Fruit fly (Drosophila melanogaster): ENCODE measurements around the gene prg.

prg gene

DNA sequence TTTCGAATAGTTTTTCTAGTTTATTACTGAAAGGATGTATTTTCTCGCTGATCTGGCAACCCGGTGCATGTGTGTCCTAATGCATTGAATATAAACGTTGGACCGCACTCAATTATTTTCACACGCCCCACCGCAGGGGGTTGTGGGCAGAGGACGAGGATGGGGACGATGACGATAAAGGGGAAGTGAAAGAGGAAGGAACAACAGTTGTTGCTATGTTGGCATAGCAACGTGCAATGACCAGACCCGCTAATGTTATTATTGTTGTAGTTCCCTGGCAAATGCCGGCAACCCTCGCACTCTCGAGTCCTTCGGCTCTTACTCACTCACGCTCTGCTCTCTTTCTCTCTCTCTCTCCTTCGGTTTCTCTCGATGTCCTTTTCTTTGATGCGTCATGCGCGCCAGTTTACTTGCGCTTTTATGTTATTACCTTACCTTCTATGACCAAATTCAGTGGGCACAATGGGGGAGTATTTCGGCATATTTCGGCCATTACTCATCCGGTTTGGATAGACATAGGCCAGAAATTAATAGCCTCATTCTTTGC lies 39.6 kb upstream of the prg start:
- no peak for TF ChIP-seq ovo (GFP tag; optimal IDR thresholded peaks at IDR 0.05)
- no peak for TF ChIP-seq CG7101 (tag; optimal IDR thresholded peaks at IDR 0.05)
- no peak for TF ChIP-seq CG7045 (GFP tag; optimal IDR thresholded peaks at IDR 0.05)
- no peak for TF ChIP-seq CG1620 (GFP tag; optimal IDR thresholded peaks at IDR 0.05)
- TF ChIP-seq Crg-1 (GFP tag; optimal IDR thresholded peaks at IDR 0.05): no peak
- no peak for TF ChIP-seq CG33017 (tag; optimal IDR thresholded peaks at IDR 0.05)
- TF ChIP-seq CG12768 (GFP tag; optimal IDR thresholded peaks at IDR 0.05): no peak

DNA sequence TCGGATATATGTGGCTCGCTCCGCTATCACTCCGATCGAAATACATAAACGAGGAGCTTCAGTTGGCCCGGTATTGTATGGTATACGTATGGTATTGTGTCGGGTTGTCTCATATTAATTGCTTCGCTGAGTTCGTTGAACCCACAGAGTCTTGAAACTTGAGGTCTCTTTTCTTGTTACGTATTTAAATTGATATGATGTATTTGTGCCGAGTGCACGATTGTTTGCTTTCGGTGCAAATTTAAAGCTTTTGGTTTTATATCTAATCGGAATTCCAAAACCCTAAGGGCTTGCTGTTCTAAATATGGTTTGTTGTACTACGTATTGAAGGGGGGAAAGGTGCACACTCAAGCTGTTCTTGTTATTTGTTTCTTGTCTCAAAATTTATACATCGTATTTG lies 39.1 kb upstream of the prg start:
- TF ChIP-seq Hr96 (GFP tag; optimal IDR thresholded peaks at IDR 0.05) (no peak), kay (GFP tag; ENCODE audit: borderline replicate concordance) (peak; percentile 36), tj (GFP tag; optimal IDR thresholded peaks at IDR 0.05) (peak; percentile 77)

DNA sequence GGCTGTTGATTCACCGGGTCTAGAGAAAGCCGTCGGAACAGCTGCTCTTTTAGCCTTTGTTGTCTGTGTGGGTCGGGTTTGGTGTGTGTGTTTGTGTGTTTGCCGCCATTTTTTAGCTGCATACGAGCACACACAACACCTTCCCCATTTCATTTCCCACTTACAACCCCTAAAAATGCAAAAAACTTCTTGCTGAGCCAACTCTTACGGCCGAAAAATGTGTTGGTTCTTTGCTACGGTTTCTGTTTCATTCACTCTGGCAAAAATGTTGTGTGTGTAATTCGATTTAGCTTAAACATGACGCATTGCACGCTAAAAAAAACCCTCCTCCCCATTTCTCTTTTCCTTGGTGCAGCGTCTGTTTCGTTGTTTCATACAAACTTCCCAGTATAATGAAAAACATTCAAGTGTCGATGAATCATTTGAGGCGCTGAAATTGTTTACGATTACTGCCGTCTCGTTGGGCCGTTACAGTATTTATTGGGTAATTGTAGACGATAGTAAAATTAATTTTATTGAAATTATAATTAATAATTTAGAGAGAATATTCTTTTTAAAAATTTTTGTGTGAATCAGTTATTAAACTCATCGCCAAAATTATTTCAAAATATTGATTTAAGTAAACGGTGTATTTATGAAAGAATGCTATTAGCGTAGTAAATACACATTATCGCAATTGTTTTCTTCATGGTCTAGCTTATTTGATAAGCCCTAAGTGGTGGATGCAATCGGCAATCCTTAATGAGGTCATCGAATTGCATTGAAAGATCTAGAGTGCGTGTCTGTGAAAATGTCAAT lies 38.1 kb upstream of the prg start:
- TF ChIP-seq Crg-1 (GFP tag; optimal IDR thresholded peaks at IDR 0.05) (no peak), pad (GFP tag; optimal IDR thresholded peaks at IDR 0.05) (no peak), CG7045 (GFP tag; optimal IDR thresholded peaks at IDR 0.05) (no peak), CG14711 (tag; optimal IDR thresholded peaks at IDR 0.05) (peak; percentile 5), CG7101 (tag; optimal IDR thresholded peaks at IDR 0.05) (no peak), CG33017 (tag; optimal IDR thresholded peaks at IDR 0.05) (peak; percentile 42), Clk (GFP tag; optimal IDR thresholded peaks at IDR 0.05) (no peak), ovo (GFP tag; optimal IDR thresholded peaks at IDR 0.05) (no peak), CG1620 (GFP tag; optimal IDR thresholded peaks at IDR 0.05) (no peak), cnc (optimal IDR thresholded peaks at IDR 0.05) (no peak), Hr96 (GFP tag; optimal IDR thresholded peaks at IDR 0.05) (no peak), tj (GFP tag; optimal IDR thresholded peaks at IDR 0.05) (peak; percentile 67), toe (GFP tag; optimal IDR thresholded peaks at IDR 0.05) (no peak), kay (GFP tag; ENCODE audit: borderline replicate concordance) (peak; percentile 92), CG11617 (GFP tag; optimal IDR thresholded peaks at IDR 0.05) (no peak), bab1 (GFP tag; optimal IDR thresholded peaks at IDR 0.05) (peak; percentile 30), cic (GFP tag; optimal IDR thresholded peaks at IDR 0.05) (no peak), CG12768 (GFP tag; optimal IDR thresholded peaks at IDR 0.05) (no peak), Mnt (GFP tag; optimal IDR thresholded peaks at IDR 0.05) (no peak), CG5204 (GFP tag; optimal IDR thresholded peaks at IDR 0.05) (no peak)

DNA sequence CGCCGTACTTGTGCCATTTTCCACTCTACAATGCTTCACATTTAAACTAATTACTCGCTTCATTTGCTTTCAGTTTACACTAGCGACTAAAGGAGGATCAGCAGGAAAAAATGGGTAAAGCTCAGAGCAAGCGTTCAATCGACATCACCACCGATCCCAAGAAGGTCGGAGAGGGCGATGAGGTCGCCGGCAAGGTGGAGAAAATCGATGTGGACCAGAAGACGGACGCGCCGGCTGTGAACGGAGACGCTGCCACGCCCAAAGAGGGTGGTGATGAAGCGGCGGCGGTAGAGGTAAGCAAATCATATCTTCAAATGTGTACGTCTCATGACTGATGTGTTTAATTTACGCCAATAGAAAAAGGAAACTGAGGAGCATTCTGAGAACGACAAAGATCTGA lies 37.5 kb upstream of the prg start:
- TF ChIP-seq CG12768 (GFP tag; optimal IDR thresholded peaks at IDR 0.05) (no peak), kay (GFP tag; ENCODE audit: borderline replicate concordance) (no peak), toe (GFP tag; optimal IDR thresholded peaks at IDR 0.05) (no peak), pad (GFP tag; optimal IDR thresholded peaks at IDR 0.05) (no peak), CG5204 (GFP tag; optimal IDR thresholded peaks at IDR 0.05) (no peak), tj (GFP tag; optimal IDR thresholded peaks at IDR 0.05) (no peak)

DNA sequence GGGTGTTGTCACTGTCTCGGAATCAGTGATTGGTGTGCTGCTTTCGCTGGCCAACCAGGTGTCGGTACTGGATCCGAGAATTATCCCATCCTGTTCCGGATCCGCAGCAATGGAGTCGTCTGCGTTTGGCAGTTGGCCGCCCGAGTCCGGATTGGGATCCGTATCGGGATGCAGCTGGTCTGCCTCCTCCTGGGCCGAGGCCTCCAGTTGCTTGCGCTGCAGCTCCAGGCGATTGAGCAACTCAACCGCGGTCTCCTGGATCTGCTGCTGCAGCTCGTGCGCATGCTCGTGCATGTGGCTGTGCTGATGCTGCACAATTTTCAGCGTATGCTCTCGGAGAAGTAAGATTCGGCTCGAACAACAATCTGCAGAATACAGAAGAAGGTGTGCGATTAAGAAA lies 32.2 kb upstream of the prg start:
- TF ChIP-seq tj (GFP tag; optimal IDR thresholded peaks at IDR 0.05) (no peak), Mnt (GFP tag; optimal IDR thresholded peaks at IDR 0.05) (no peak), Clk (GFP tag; optimal IDR thresholded peaks at IDR 0.05) (no peak), ovo (GFP tag; optimal IDR thresholded peaks at IDR 0.05) (no peak), Crg-1 (GFP tag; optimal IDR thresholded peaks at IDR 0.05) (no peak), Hr96 (GFP tag; optimal IDR thresholded peaks at IDR 0.05) (no peak), CG7045 (GFP tag; optimal IDR thresholded peaks at IDR 0.05) (no peak), pad (GFP tag; optimal IDR thresholded peaks at IDR 0.05) (no peak), bab1 (GFP tag; optimal IDR thresholded peaks at IDR 0.05) (no peak), kay (GFP tag; ENCODE audit: borderline replicate concordance) (no peak), CG33017 (tag; optimal IDR thresholded peaks at IDR 0.05) (no peak)

DNA sequence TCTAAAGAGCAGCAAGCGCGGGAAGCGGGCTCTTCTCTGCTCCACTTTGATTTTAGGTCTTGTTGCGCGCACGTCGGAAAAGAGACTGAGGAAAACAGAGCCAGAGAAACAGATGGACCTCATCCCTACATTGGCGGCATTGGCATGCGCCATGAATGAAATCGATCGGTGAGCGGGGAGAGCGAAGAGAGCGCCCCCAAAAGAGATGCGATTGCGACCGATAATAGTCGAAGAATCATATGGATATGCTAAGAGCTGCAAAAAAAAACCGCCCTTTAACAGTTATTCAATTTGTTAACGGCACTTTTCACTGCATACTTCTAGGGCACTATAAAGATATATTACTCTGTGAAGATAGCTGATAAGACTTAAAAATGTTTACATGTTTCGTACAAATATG lies 30.8 kb upstream of the prg start, which contains the start of gene grk:
grk (minus strand) TSS at position 87 of the 400 bp plus-strand sequence.
- TF ChIP-seq CG33017 (tag; optimal IDR thresholded peaks at IDR 0.05) (no peak), pad (GFP tag; optimal IDR thresholded peaks at IDR 0.05) (peak; percentile 47), ovo (GFP tag; optimal IDR thresholded peaks at IDR 0.05) (peak; percentile 52)

DNA sequence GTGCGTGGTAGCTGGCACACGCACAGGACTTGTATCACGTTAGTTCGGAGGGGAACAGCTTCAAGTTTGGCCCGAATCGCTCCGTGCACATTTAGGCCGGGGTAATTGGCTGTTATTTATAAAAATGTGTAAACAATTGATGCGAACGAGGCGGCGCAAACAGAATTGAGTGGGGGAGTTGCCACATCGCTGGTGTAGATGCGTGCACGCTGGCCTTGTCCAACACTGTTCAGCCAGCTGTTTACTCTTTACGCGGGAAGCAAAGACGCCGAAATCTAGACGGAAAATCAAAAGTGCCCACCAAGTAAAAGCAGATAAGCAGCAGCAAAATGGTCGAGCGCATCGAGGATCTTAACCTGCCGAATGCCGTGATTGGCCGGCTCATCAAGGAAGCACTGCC lies 27.1 kb upstream of the prg start, which contains the start of the genes D12 and Chrac-14:
D12 (minus strand) TSS at position 190 of the 400 bp plus-strand sequence.
Chrac-14 (plus strand) TSS at position 230 of the 400 bp plus-strand sequence.
- TF ChIP-seq CG14711 (tag; optimal IDR thresholded peaks at IDR 0.05): no peak
- TF ChIP-seq Hr96 (GFP tag; optimal IDR thresholded peaks at IDR 0.05): no peak
- no peak for TF ChIP-seq cnc (optimal IDR thresholded peaks at IDR 0.05)
- TF ChIP-seq Crg-1 (GFP tag; optimal IDR thresholded peaks at IDR 0.05): peak; percentile 23
- peak; percentile 65 for TF ChIP-seq Mnt (GFP tag; optimal IDR thresholded peaks at IDR 0.05)
- TF ChIP-seq CG12768 (GFP tag; optimal IDR thresholded peaks at IDR 0.05): no peak
- TF ChIP-seq kay (GFP tag; ENCODE audit: borderline replicate concordance): no peak
- TF ChIP-seq CG7101 (tag; optimal IDR thresholded peaks at IDR 0.05): peak; percentile 24
- no peak for TF ChIP-seq CG7045 (GFP tag; optimal IDR thresholded peaks at IDR 0.05)
- TF ChIP-seq CG33017 (tag; optimal IDR thresholded peaks at IDR 0.05): no peak
- TF ChIP-seq pad (GFP tag; optimal IDR thresholded peaks at IDR 0.05): peak; percentile 10
- no peak for TF ChIP-seq ovo (GFP tag; optimal IDR thresholded peaks at IDR 0.05)
- TF ChIP-seq toe (GFP tag; optimal IDR thresholded peaks at IDR 0.05): no peak
- TF ChIP-seq cic (GFP tag; optimal IDR thresholded peaks at IDR 0.05): no peak
- TF ChIP-seq CG11617 (GFP tag; optimal IDR thresholded peaks at IDR 0.05): no peak
- no peak for TF ChIP-seq tj (GFP tag; optimal IDR thresholded peaks at IDR 0.05)
- no peak for TF ChIP-seq Clk (GFP tag; optimal IDR thresholded peaks at IDR 0.05)
- TF ChIP-seq CG1620 (GFP tag; optimal IDR thresholded peaks at IDR 0.05): peak; percentile 48
- no peak for TF ChIP-seq CG5204 (GFP tag; optimal IDR thresholded peaks at IDR 0.05)
- peak; percentile 15 for TF ChIP-seq bab1 (GFP tag; optimal IDR thresholded peaks at IDR 0.05)

All from whole organism, adult.